Worm (Caenorhabditis elegans): ENCODE results near the gene T05C7.4.
A peak's percentile ranks its signal among the peaks of the same experiment; 100 is the strongest.

Gene T05C7.4

DNA sequence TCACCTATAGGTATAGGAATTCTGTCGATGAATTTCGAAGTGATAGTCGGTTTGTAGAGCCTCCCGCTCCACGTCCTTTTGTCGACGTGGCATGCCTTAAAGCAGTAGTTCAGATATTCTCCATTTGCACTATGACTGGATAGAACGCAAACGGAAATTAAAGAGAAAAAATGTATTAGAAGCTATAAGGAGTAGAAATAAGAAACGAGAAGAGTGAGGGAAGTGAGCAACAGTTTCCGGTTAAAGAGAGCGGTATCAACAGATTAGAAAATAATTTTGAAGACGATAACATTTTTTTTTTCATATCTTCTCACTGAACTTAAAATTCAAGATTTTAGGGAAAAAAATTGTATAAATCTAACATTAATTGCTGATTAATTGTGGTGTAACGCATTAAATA lies at the start of gene T05C7.4:
TSS of gene T05C7.4 (minus strand) at position 101 of the 400 bp plus-strand sequence.
- TF ChIP-seq T20F7.1 (GFP tag; optimal IDR thresholded peaks at IDR 0.05) (no peak), dmd-6 (GFP tag; IDR thresholded peaks at IDR 0.05) (no peak), madf-5 (GFP tag; IDR thresholded peaks at IDR 0.05) (no peak)

ce11 chrIV:102848-103247 lies 49.4 kb upstream of the T05C7.4 start:
- TF ChIP-seq dve-1 (tag; optimal IDR thresholded peaks at IDR 0.05; ENCODE audit: insufficient read depth): peak; percentile 2
- peak; percentile 47 for TF ChIP-seq mep-1 (tag; optimal IDR thresholded peaks at IDR 0.05)
- TF ChIP-seq dmd-6 (GFP tag; IDR thresholded peaks at IDR 0.05): 0 out of 2 replicates have a peak, but pooled peaks have one; percentile 18
- 0 out of 2 replicates have a peak, but pooled peaks have one; percentile 29 for TF ChIP-seq hmg-1.1 (GFP tag; IDR thresholded peaks at IDR 0.05)
- no peak for TF ChIP-seq jun-1 (tag; optimal IDR thresholded peaks at IDR 0.05)
- TF ChIP-seq tra-1 (GFP tag; IDR thresholded peaks at IDR 0.05): peak; percentile 30; the same call in 1 of the 2 replicates
- TF ChIP-seq hlh-30 (tag; optimal IDR thresholded peaks at IDR 0.05; ENCODE audit: insufficient read depth): peak; percentile 77
- TF ChIP-seq mdl-1 (tag; optimal IDR thresholded peaks at IDR 0.05): peak in 1 of 2 experiments; percentile 33
- peak; percentile 72 for TF ChIP-seq cey-2 (tag; optimal IDR thresholded peaks at IDR 0.05; ENCODE audit: borderline replicate concordance, insufficient read depth)
- TF ChIP-seq ZK546.5 (tag; optimal IDR thresholded peaks at IDR 0.05): no peak
- TF ChIP-seq lsy-2 (tag; optimal IDR thresholded peaks at IDR 0.05): peak in 1 of 2 experiments; percentile 29
- no peak for TF ChIP-seq attf-4 (tag; optimal IDR thresholded peaks at IDR 0.05)
- TF ChIP-seq aha-1 (tag): peak; percentile 57
- TF ChIP-seq snpc-1.2 (GFP tag; IDR thresholded peaks at IDR 0.05): no peak
- TF ChIP-seq unc-62 (GFP tag; optimal IDR thresholded peaks at IDR 0.05 in 1 of 2): peak in 1 of 2 experiments; percentile 85
- no peak for TF ChIP-seq unc-62 (tag; optimal IDR thresholded peaks at IDR 0.05)
- TF ChIP-seq set-16 (GFP tag; IDR thresholded peaks at IDR 0.05): 0 out of 2 replicates have a peak, but pooled peaks have one; percentile 6
- TF ChIP-seq nhr-25 (tag; optimal IDR thresholded peaks at IDR 0.05; ENCODE audit: borderline replicate concordance, insufficient read depth): peak; percentile 41
- TF ChIP-seq nhr-28 (tag; optimal IDR thresholded peaks at IDR 0.05): peak; percentile 56

DNA sequence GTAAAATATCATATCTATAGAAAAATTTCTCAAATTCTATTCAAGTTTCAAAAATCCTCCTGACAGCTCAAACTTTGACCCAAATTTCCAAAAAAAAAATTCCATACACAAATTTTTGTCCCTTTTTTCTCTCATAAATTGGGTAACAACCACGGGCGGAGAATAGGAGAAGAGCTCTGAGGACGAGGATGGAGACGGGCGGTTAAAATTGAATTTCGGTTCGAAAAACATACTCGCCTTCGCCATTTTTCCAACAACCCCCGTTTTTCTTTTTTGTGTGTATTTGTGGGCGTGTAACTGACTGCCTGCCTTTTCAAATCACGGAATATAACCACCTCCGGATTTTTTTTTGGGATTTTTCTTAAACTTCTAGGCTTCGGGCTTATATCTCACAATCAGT lies 44.2 kb upstream of the T05C7.4 start:
- TF ChIP-seq attf-4 (tag; optimal IDR thresholded peaks at IDR 0.05): no peak
- no peak for TF ChIP-seq egl-43 (GFP tag; IDR thresholded peaks at IDR 0.05)
- TF ChIP-seq ces-1 (GFP tag; optimal IDR thresholded peaks at IDR 0.05): peak; percentile 18
- peak; percentile 18 for TF ChIP-seq fkh-10 (GFP tag; optimal IDR thresholded peaks at IDR 0.05)

DNA sequence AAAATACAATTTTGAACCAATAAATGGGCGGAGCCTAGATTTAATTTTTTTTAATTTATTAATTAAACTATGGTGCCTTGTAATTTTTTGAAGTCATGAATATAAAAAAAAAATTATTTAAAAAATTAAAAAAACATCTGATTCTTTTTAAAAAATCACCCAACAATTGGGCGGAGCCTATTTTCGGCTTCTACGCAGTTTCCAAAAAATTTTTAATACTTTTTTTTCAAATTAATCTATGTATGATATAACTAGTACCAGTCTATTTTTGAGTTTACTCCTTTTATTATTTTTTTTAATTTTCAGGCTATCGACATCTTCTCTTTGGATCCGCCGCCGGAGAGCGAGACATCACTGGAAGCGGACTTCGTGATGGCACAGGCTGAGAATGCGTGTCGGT lies 38.2 kb upstream of the T05C7.4 start, which contains the start of gene tpa-1:
TSS of gene tpa-1 (plus strand) at position 301 of the 400 bp plus-strand sequence.
- TF ChIP-seq snpc-4 (tag; optimal IDR thresholded peaks at IDR 0.05) (no peak), dpl-1 (GFP tag; optimal IDR thresholded peaks at IDR 0.05) (no peak), hlh-30 (tag; optimal IDR thresholded peaks at IDR 0.05; ENCODE audit: insufficient read depth) (no peak), ceh-28 (tag; optimal IDR thresholded peaks at IDR 0.05) (no peak), zip-2 (tag; optimal IDR thresholded peaks at IDR 0.05) (no peak), R02D3.7 (tag; optimal IDR thresholded peaks at IDR 0.05) (no peak), Y75B8A.6 (GFP tag; IDR thresholded peaks at IDR 0.05) (no peak), zag-1 (tag; optimal IDR thresholded peaks at IDR 0.05) (no peak)

ce11 chrIV:89991-90390 lies 36.6 kb upstream of the T05C7.4 start, which contains the start of gene scl-23:
scl-23 (minus strand) TSS chrIV:90091.
- TF ChIP-seq nhr-11 (tag; optimal IDR thresholded peaks at IDR 0.05): no peak
- TF ChIP-seq nhr-6 (tag; optimal IDR thresholded peaks at IDR 0.05): no peak
- TF ChIP-seq lin-15B (tag; optimal IDR thresholded peaks at IDR 0.05): no peak
- TF ChIP-seq madf-9 (GFP tag; conservative IDR thresholded peaks at IDR 0.05): no peak
- no peak for TF ChIP-seq dmd-8 (GFP tag; IDR thresholded peaks at IDR 0.05)
- no peak for TF ChIP-seq ceh-28 (tag; optimal IDR thresholded peaks at IDR 0.05)
- no peak for TF ChIP-seq T20F7.1 (GFP tag; optimal IDR thresholded peaks at IDR 0.05)
- no peak for TF ChIP-seq aha-1 (tag)
- no peak for TF ChIP-seq tag-97 (GFP tag; IDR thresholded peaks at IDR 0.05)
- no peak for TF ChIP-seq jun-1 (tag; optimal IDR thresholded peaks at IDR 0.05)
- no peak for TF ChIP-seq sdz-12 (GFP tag; optimal IDR thresholded peaks at IDR 0.05)
- no peak for TF ChIP-seq ZK546.5 (tag; optimal IDR thresholded peaks at IDR 0.05)
- no peak for TF ChIP-seq hif-1 (tag; optimal IDR thresholded peaks at IDR 0.05)
- no peak for TF ChIP-seq attf-4 (tag; optimal IDR thresholded peaks at IDR 0.05)
- no peak for TF ChIP-seq vab-7 (GFP tag; IDR thresholded peaks at IDR 0.05)
- no peak for TF ChIP-seq unc-39 (tag; optimal IDR thresholded peaks at IDR 0.05)
- no peak for TF ChIP-seq mep-1 (tag; optimal IDR thresholded peaks at IDR 0.05)
- TF ChIP-seq nhr-41 (GFP tag; IDR thresholded peaks at IDR 0.05): no peak
- TF ChIP-seq T26A8.4 (GFP tag; IDR thresholded peaks at IDR 0.05): no peak

All from whole organism, L4 larva.